Worm (Caenorhabditis elegans) whole organism, L2 larva: ENCODE data around the gene clec-78.

Source experiments
- F13H6.1 ChIP-seq: sonication (generic microtip); optimal IDR thresholded peaks from 2 replicates; lab custom pipeline; 2016; ENCODE audit warnings: missing genetic modification characterization, missing compliant biosample characterization
- Y55F3AM.14 ChIP-seq: fragments of 200-800 bp; sonication (Bioruptor generic); optimal IDR thresholded peaks from 2 replicates; lab custom pipeline; 2018; ENCODE audit warnings: mild to moderate bottlenecking, missing genetic modification characterization, missing compliant biosample characterization
- ZK546.5 ChIP-seq: sonication (generic microtip); optimal IDR thresholded peaks from 2 replicates; lab custom pipeline; 2017; ENCODE audit warnings: missing biosample characterization, missing genetic modification characterization
- alr-1 ChIP-seq: fragments of 150-350 bp; optimal IDR thresholded peaks from 2 replicates; lab custom pipeline; 2014; ENCODE audit warnings: missing biosample characterization, missing genetic modification characterization
- aly-2 ChIP-seq: fragments of 150-350 bp; optimal IDR thresholded peaks from 2 replicates; lab custom pipeline; 2014; ENCODE audit warnings: missing biosample characterization, missing genetic modification characterization
- ama-1 ChIP-seq: fragments of 150-350 bp; optimal IDR thresholded peaks from 2 replicates; lab custom pipeline; 2018; ENCODE audit warnings: inconsistent platforms
- blmp-1 ChIP-seq: sonication (generic microtip); optimal IDR thresholded peaks from 2 replicates; lab custom pipeline; 2017; ENCODE audit warnings: missing genetic modification characterization, mild to moderate bottlenecking, missing compliant biosample characterization, antibody characterized with exemption, moderate library complexity; ENCODE audit not compliant: insufficient read depth
- ceh-16 ChIP-seq: fragments of 150-350 bp; optimal IDR thresholded peaks from 2 replicates; lab custom pipeline; 2014; ENCODE audit warnings: missing biosample characterization, missing genetic modification characterization
- crh-2 ChIP-seq: sonication (generic microtip); optimal IDR thresholded peaks from 2 replicates; lab custom pipeline; 2017; ENCODE audit warnings: missing biosample characterization, missing genetic modification characterization
- dmd-4 ChIP-seq: sonication (generic microtip); optimal IDR thresholded peaks from 2 replicates; lab custom pipeline; 2017; ENCODE audit warnings: missing biosample characterization, missing genetic modification characterization
- egl-27 ChIP-seq: sonication (generic microtip); optimal IDR thresholded peaks from 3 replicates; lab custom pipeline; 2017; ENCODE audit warnings: missing biosample characterization, missing genetic modification reagents, missing genetic modification characterization
- elt-1 ChIP-seq: fragments of 150-350 bp; optimal IDR thresholded peaks from 2 replicates; lab custom pipeline; 2014; ENCODE audit warnings: missing biosample characterization, missing genetic modification characterization
- elt-3 ChIP-seq: sonication (generic microtip); optimal IDR thresholded peaks from 2 replicates; lab custom pipeline; 2017; ENCODE audit warnings: missing biosample characterization, missing genetic modification characterization
- fos-1 ChIP-seq: fragments of 150-350 bp; optimal IDR thresholded peaks from 2 replicates; lab custom pipeline; 2014; ENCODE audit warnings: missing biosample characterization, missing genetic modification characterization
- gmeb-1 ChIP-seq: fragments of 150-350 bp; optimal IDR thresholded peaks from 2 replicates; lab custom pipeline; 2014; ENCODE audit warnings: missing biosample characterization, missing genetic modification characterization
- lin-11 ChIP-seq: fragments of 150-350 bp; sonication (generic microtip); optimal IDR thresholded peaks from 2 replicates; lab custom pipeline; 2014; ENCODE audit warnings: missing biosample characterization, missing genetic modification characterization, inconsistent platforms, mixed read lengths
- lin-13 ChIP-seq: fragments of 150-350 bp; optimal IDR thresholded peaks from 2 replicates; lab custom pipeline; 2014; ENCODE audit warnings: missing biosample characterization, missing genetic modification reagents, missing genetic modification characterization
- lin-39 ChIP-seq: fragments of 150-350 bp; optimal IDR thresholded peaks from 2 replicates; lab custom pipeline; 2014; ENCODE audit warnings: missing biosample characterization, missing genetic modification reagents, missing genetic modification characterization
- lsy-2 ChIP-seq, 2 experiments: fragments of 150-350 bp in 1 of 2; sonication (generic microtip) in 1 of 2; optimal IDR thresholded peaks; 2 replicates each; lab custom pipeline; 2014 to 2017; ENCODE audit warnings: missing biosample characterization in 2 of 2, missing genetic modification characterization in 2 of 2
- mab-5 ChIP-seq: fragments of 150-350 bp; optimal IDR thresholded peaks from 2 replicates; lab custom pipeline; 2014; ENCODE audit warnings: missing biosample characterization, missing genetic modification characterization
- mbf-1 ChIP-seq: sonication (generic microtip); optimal IDR thresholded peaks from 2 replicates; lab custom pipeline; 2017; ENCODE audit warnings: missing biosample characterization, missing genetic modification characterization
- mdl-1 ChIP-seq, 2 experiments: fragments of 150-350 bp in 1 of 2; sonication (generic microtip) in 1 of 2; optimal IDR thresholded peaks; 2 replicates each; lab custom pipeline; 2017; ENCODE audit warnings: missing biosample characterization in 2 of 2, missing genetic modification characterization in 2 of 2
- nhr-10 ChIP-seq: sonication (generic microtip); optimal IDR thresholded peaks from 2 replicates; lab custom pipeline; 2017; ENCODE audit warnings: missing biosample characterization, missing genetic modification characterization
- nhr-11 ChIP-seq: fragments of 150-350 bp; optimal IDR thresholded peaks from 2 replicates; lab custom pipeline; 2014; ENCODE audit warnings: missing biosample characterization, missing genetic modification characterization
- nhr-129 ChIP-seq: fragments of 150-350 bp; optimal IDR thresholded peaks from 2 replicates; lab custom pipeline; 2014; ENCODE audit warnings: missing biosample characterization, missing genetic modification characterization
- nhr-21 ChIP-seq: fragments of 150-350 bp; optimal IDR thresholded peaks from 2 replicates; lab custom pipeline; 2014; ENCODE audit warnings: missing biosample characterization, missing genetic modification characterization
- nhr-23 ChIP-seq: fragments of 150-350 bp; optimal IDR thresholded peaks from 2 replicates; lab custom pipeline; 2014; ENCODE audit warnings: missing biosample characterization, missing genetic modification reagents, missing genetic modification characterization
- nhr-237 ChIP-seq: fragments of 150-350 bp; optimal IDR thresholded peaks from 2 replicates; lab custom pipeline; 2014; ENCODE audit warnings: missing biosample characterization, missing genetic modification characterization
- nhr-25 ChIP-seq: fragments of 150-350 bp; sonication (generic microtip); optimal IDR thresholded peaks from 3 replicates; lab custom pipeline; 2014; ENCODE audit warnings: missing biosample characterization, missing genetic modification characterization
- nhr-6 ChIP-seq: fragments of 150-350 bp; optimal IDR thresholded peaks from 2 replicates; lab custom pipeline; 2014; ENCODE audit warnings: missing biosample characterization, missing genetic modification characterization
- nhr-77 ChIP-seq: fragments of 150-350 bp; optimal IDR thresholded peaks from 2 replicates; lab custom pipeline; 2014; ENCODE audit warnings: missing biosample characterization, missing genetic modification characterization
- peb-1 ChIP-seq: fragments of 150-350 bp; optimal IDR thresholded peaks from 2 replicates; lab custom pipeline; 2014; ENCODE audit warnings: missing biosample characterization, missing genetic modification characterization
- skn-1 ChIP-seq: sonication (generic microtip); optimal IDR thresholded peaks from 2 replicates; lab custom pipeline; 2017; ENCODE audit warnings: missing biosample characterization, missing genetic modification characterization
- sma-3 ChIP-seq: sonication (generic microtip); optimal IDR thresholded peaks from 2 replicates; lab custom pipeline; 2016; ENCODE audit warnings: missing genetic modification reagents, missing genetic modification characterization, missing compliant biosample characterization
- sma-9 ChIP-seq, 2 experiments: fragments of 150-350 bp in 1 of 2; sonication (generic microtip) in 1 of 2; optimal IDR thresholded peaks; 2 replicates each; lab custom pipeline; 2014 to 2016; ENCODE audit warnings: missing genetic modification characterization in 2 of 2, mild to moderate bottlenecking in 1 of 2, missing biosample characterization in 1 of 2, missing compliant biosample characterization in 1 of 2, missing genetic modification reagents in 1 of 2, moderate library complexity in 1 of 2
- snpc-4 ChIP-seq: fragments of 150-350 bp; optimal IDR thresholded peaks from 2 replicates; lab custom pipeline; 2014; ENCODE audit warnings: missing biosample characterization, missing genetic modification characterization
- unc-39 ChIP-seq: fragments of 150-350 bp; optimal IDR thresholded peaks from 2 replicates; lab custom pipeline; 2014; ENCODE audit warnings: missing biosample characterization, missing genetic modification characterization
- unc-62 ChIP-seq: fragments of 150-350 bp; optimal IDR thresholded peaks from 2 replicates; lab custom pipeline; 2014; ENCODE audit warnings: missing biosample characterization, missing genetic modification reagents, missing genetic modification characterization
- zag-1 ChIP-seq: fragments of 150-350 bp; optimal IDR thresholded peaks from 2 replicates; lab custom pipeline; 2014; ENCODE audit warnings: missing biosample characterization, missing genetic modification characterization
- ztf-1 ChIP-seq: fragments of 200-800 bp; sonication (Bioruptor generic); conservative IDR thresholded peaks from 2 replicates; pipeline ENCODE4 v1.3.6; 2022; ENCODE audit warnings: missing genetic modification characterization, missing compliant biosample characterization
- ztf-4 ChIP-seq: fragments of 150-350 bp; optimal IDR thresholded peaks from 2 replicates; lab custom pipeline; 2014; ENCODE audit warnings: missing biosample characterization, missing genetic modification characterization

clec-78 gene

ce11 chrIV:4029288-4029687 is 40.4 kb downstream of the clec-78 start:
- TF ChIP-seq sma-3 (GFP tag; lab: Kevin White, UChicago), result peak; percentile 46
- TF ChIP-seq nhr-25 (tag; lab: Kevin White, UChicago), result no peak
- TF ChIP-seq unc-62 (GFP tag; lab: Kevin White, UChicago), result no peak
- TF ChIP-seq ama-1 (lab: Kevin White, UChicago), result peak; percentile 26
- TF ChIP-seq gmeb-1, result no peak
- TF ChIP-seq crh-2, result peak; percentile 21
- TF ChIP-seq alr-1 (tag; lab: Kevin White, UChicago), result no peak
- peak; percentile 65 for TF ChIP-seq sma-9 (GFP tag; optimal IDR thresholded peaks at IDR 0.05; lab: Kevin White, UChicago)
- no peak for TF ChIP-seq sma-9 (tag; optimal IDR thresholded peaks at IDR 0.05; lab: Kevin White, UChicago)
- peak; percentile 35 for TF ChIP-seq fos-1
- TF ChIP-seq ztf-1 (GFP tag; lab: Robert Waterston, UW), result no peak

- TF ChIP-seq F13H6.1 (tag; lab: Kevin White, UChicago) (no peak), lsy-2 (tag; optimal IDR thresholded peaks at IDR 0.05; lab: Kevin White, UChicago) (no peak), ztf-1 (GFP tag; lab: Robert Waterston, UW) (no peak), ceh-16 (tag; lab: Kevin White, UChicago) (peak; percentile 82), lin-39 (no peak), nhr-10 (tag; lab: Kevin White, UChicago) (no peak), fos-1 (peak; percentile 6), lin-13 (GFP tag; lab: Kevin White, UChicago) (peak; percentile 6), crh-2 (no peak), gmeb-1 (peak; percentile 79), sma-3 (GFP tag; lab: Kevin White, UChicago) (peak; percentile 65), nhr-237 (tag; lab: Kevin White, UChicago) (no peak), ZK546.5 (tag; lab: Kevin White, UChicago) (no peak), nhr-25 (tag; lab: Kevin White, UChicago) (peak; percentile 80), peb-1 (no peak), nhr-77 (tag; lab: Kevin White, UChicago) (no peak), ama-1 (lab: Kevin White, UChicago) (no peak), elt-3 (no peak), dmd-4 (tag; lab: Kevin White, UChicago) (no peak), zag-1 (tag; lab: Kevin White, UChicago) (no peak), lin-11 (no peak), mdl-1 (tag; optimal IDR thresholded peaks at IDR 0.05; lab: Kevin White, UChicago) (no peak), nhr-6 (tag; lab: Kevin White, UChicago) (no peak), nhr-11 (tag; lab: Kevin White, UChicago) (no peak), Y55F3AM.14 (GFP tag; lab: Kevin White, UChicago) (no peak), nhr-21 (tag; lab: Kevin White, UChicago) (peak; percentile 69), blmp-1 (tag; lab: Kevin White, UChicago) (peak; percentile 66), sma-9 (GFP tag; optimal IDR thresholded peaks at IDR 0.05; lab: Kevin White, UChicago) (peak; percentile 46), sma-9 (tag; optimal IDR thresholded peaks at IDR 0.05; lab: Kevin White, UChicago) (no peak), nhr-129 (tag; lab: Kevin White, UChicago) (peak; percentile 6), elt-1 (tag; lab: Kevin White, UChicago) (no peak), ztf-4 (tag; lab: Kevin White, UChicago) (no peak), nhr-23 (tag; lab: Kevin White, UChicago) (no peak), snpc-4 (no peak), alr-1 (tag; lab: Kevin White, UChicago) (no peak), skn-1 (no peak), egl-27 (tag; lab: Kevin White, UChicago) (no peak), unc-39 (tag; lab: Kevin White, UChicago) (no peak), mbf-1 (tag; lab: Kevin White, UChicago) (no peak), unc-62 (GFP tag; lab: Kevin White, UChicago) (no peak), mab-5 (no peak), aly-2 (no peak)
Measured at ce11 chrIV:4030917-4031599, 42.2 kb downstream of the clec-78 start.
